Fruit fly (Drosophila melanogaster) whole organism, embryonic: ENCODE data around the gene CG42577.
A peak's percentile ranks its signal among the peaks of the same experiment; 100 is the strongest.

Source experiments
- Blimp-1 ChIP-seq: fragments of 200-800 bp; sonication (Bioruptor generic); optimal IDR thresholded peaks from 3 replicates; lab custom pipeline; 2018; ENCODE audit warnings: missing biosample characterization, missing genetic modification characterization, mild to moderate bottlenecking, moderate library complexity, missing genetic modification reagents
- CG10267 ChIP-seq: fragments of 200-800 bp; sonication (Bioruptor generic); optimal IDR thresholded peaks from 2 replicates; lab custom pipeline; 2018; ENCODE audit warnings: missing biosample characterization, mild to moderate bottlenecking, missing genetic modification characterization, moderate library complexity
- CG10366 ChIP-seq: fragments of 200-800 bp; sonication (Bioruptor generic); IDR thresholded peaks from 2 replicates; pipeline ENCODE4 v1.3.6; 2022; ENCODE audit warnings: missing biosample characterization, missing genetic modification characterization
- CG12104 ChIP-seq: fragments of 200-800 bp; sonication (Bioruptor generic); optimal IDR thresholded peaks from 3 replicates; lab custom pipeline; 2016; ENCODE audit warnings: missing biosample characterization, missing genetic modification characterization
- CG12299 ChIP-seq: fragments of 200-800 bp; sonication (Bioruptor generic); optimal IDR thresholded peaks from 2 replicates; lab custom pipeline; 2018; ENCODE audit warnings: missing biosample characterization, mild to moderate bottlenecking, missing genetic modification characterization
- CG12391 ChIP-seq: fragments of 200-800 bp; sonication (Bioruptor generic); optimal IDR thresholded peaks from 3 replicates; lab custom pipeline; 2018; ENCODE audit warnings: missing biosample characterization, mild to moderate bottlenecking, missing genetic modification characterization, moderate library complexity
- CG13287 ChIP-seq: fragments of 200-800 bp; sonication (Bioruptor generic); IDR thresholded peaks from 2 replicates; pipeline ENCODE4 v1.3.6; 2022; ENCODE audit warnings: missing biosample characterization, missing genetic modification characterization; ENCODE audit not compliant: partially characterized antibody
- CG13624 ChIP-seq: fragments of 200-800 bp; sonication (Bioruptor generic); optimal IDR thresholded peaks from 2 replicates; lab custom pipeline; 2016; ENCODE audit warnings: missing biosample characterization, missing genetic modification characterization
- CG14710 ChIP-seq: fragments of 200-800 bp; sonication (Bioruptor generic); optimal IDR thresholded peaks from 3 replicates; lab custom pipeline; 2019; ENCODE audit warnings: missing biosample characterization, mild to moderate bottlenecking, missing genetic modification characterization, moderate library complexity
- CG15479 ChIP-seq: fragments of 200-800 bp; sonication (Bioruptor generic); optimal IDR thresholded peaks from 3 replicates; lab custom pipeline; 2019; ENCODE audit warnings: missing biosample characterization, mild to moderate bottlenecking, missing genetic modification characterization, moderate library complexity
- CG15514 ChIP-seq: fragments of 200-800 bp; sonication (Bioruptor generic); optimal IDR thresholded peaks from 3 replicates; lab custom pipeline; 2017; ENCODE audit warnings: missing biosample characterization, missing genetic modification characterization, mild to moderate bottlenecking, moderate library complexity, missing genetic modification reagents
- CG16813 ChIP-seq: fragments of 200-800 bp; sonication (Bioruptor generic); IDR thresholded peaks from 3 replicates; pipeline ENCODE4 v1.3.6; 2022; ENCODE audit warnings: missing biosample characterization, missing genetic modification characterization; ENCODE audit not compliant: partially characterized antibody
- CG16815 ChIP-seq: fragments of 200-800 bp; sonication (Bioruptor generic); optimal IDR thresholded peaks from 3 replicates; lab custom pipeline; 2017; ENCODE audit warnings: missing biosample characterization, mild to moderate bottlenecking, missing genetic modification characterization
- CG17829 ChIP-seq: fragments of 200-800 bp; optimal IDR thresholded peaks from 2 replicates; lab custom pipeline; 2019; ENCODE audit warnings: missing biosample characterization, mild to moderate bottlenecking, missing genetic modification characterization, moderate library complexity
- CG18476 ChIP-seq: fragments of 200-800 bp; sonication (Bioruptor generic); optimal IDR thresholded peaks from 2 replicates; lab custom pipeline; 2016; ENCODE audit warnings: missing biosample characterization, mild to moderate bottlenecking, missing genetic modification characterization
- CG2116 ChIP-seq: fragments of 200-800 bp; sonication (Bioruptor generic); optimal IDR thresholded peaks from 3 replicates; lab custom pipeline; 2018; ENCODE audit warnings: missing biosample characterization, mild to moderate bottlenecking, missing genetic modification characterization
- CG2129 ChIP-seq: fragments of 200-800 bp; sonication (Bioruptor generic); IDR thresholded peaks from 2 replicates; pipeline ENCODE4 v1.3.6; 2022; ENCODE audit warnings: missing biosample characterization, missing genetic modification characterization; ENCODE audit not compliant: partially characterized antibody
- CG2712 ChIP-seq: fragments of 200-800 bp; optimal IDR thresholded peaks from 3 replicates; lab custom pipeline; 2019; ENCODE audit warnings: missing biosample characterization, mild to moderate bottlenecking, missing genetic modification characterization, moderate library complexity
- CG4617 ChIP-seq: fragments of 200-800 bp; sonication (Bioruptor generic); optimal IDR thresholded peaks from 3 replicates; lab custom pipeline; 2016; ENCODE audit warnings: missing biosample characterization, missing genetic modification characterization, borderline replicate concordance
- CG6175 ChIP-seq: fragments of 200-800 bp; sonication (Bioruptor generic); IDR thresholded peaks from 3 replicates; pipeline ENCODE4 v1.3.6; 2022; ENCODE audit warnings: missing biosample characterization, missing genetic modification characterization
- CG7271 ChIP-seq: fragments of 200-800 bp; sonication (Bioruptor generic); optimal IDR thresholded peaks from 2 replicates; lab custom pipeline; 2018; ENCODE audit warnings: missing biosample characterization, mild to moderate bottlenecking, missing genetic modification characterization, moderate library complexity
- CG8290 ChIP-seq, 3 experiments: fragments of 200-800 bp; sonication (Bioruptor generic); optimal IDR thresholded peaks; 2 replicates each; lab custom pipeline; 2016 to 2019; ENCODE audit warnings: missing biosample characterization in 3 of 3, missing genetic modification characterization in 3 of 3, mild to moderate bottlenecking in 2 of 3, moderate library complexity in 1 of 3
- CG9797 ChIP-seq: fragments of 200-800 bp; sonication (Bioruptor generic); optimal IDR thresholded peaks from 3 replicates; lab custom pipeline; 2018; ENCODE audit warnings: missing biosample characterization, mild to moderate bottlenecking, missing genetic modification characterization
- Doc3 ChIP-seq: fragments of 200-800 bp; sonication (Bioruptor generic); IDR thresholded peaks from 3 replicates; pipeline ENCODE4 v1.3.6; 2022; ENCODE audit warnings: missing biosample characterization, missing genetic modification characterization; ENCODE audit not compliant: partially characterized antibody
- MBD-R2 ChIP-seq: fragments of 200-800 bp; sonication (Bioruptor generic); IDR thresholded peaks from 2 replicates; pipeline ENCODE4 v1.3.6; 2022; ENCODE audit warnings: missing biosample characterization, missing genetic modification characterization
- Max ChIP-seq: fragments of 200-800 bp; sonication (Bioruptor generic); optimal IDR thresholded peaks from 2 replicates; lab custom pipeline; 2016; ENCODE audit warnings: missing biosample characterization, mild to moderate bottlenecking, missing genetic modification characterization
- Myb ChIP-seq: fragments of 200-800 bp; sonication (Bioruptor generic); optimal IDR thresholded peaks from 2 replicates; lab custom pipeline; 2016; ENCODE audit warnings: missing biosample characterization, missing genetic modification characterization
- Scr ChIP-seq: fragments of 200-800 bp; sonication (Bioruptor generic); IDR thresholded peaks from 2 replicates; pipeline ENCODE4 v1.3.6; 2022; ENCODE audit warnings: missing biosample characterization, missing genetic modification characterization; ENCODE audit not compliant: partially characterized antibody
- Trl ChIP-seq, 3 experiments: fragments of >200 bp in 2 of 3; fragments of 200-800 bp in 1 of 3; sonication (Bioruptor generic) in 1 of 3; optimal IDR thresholded peaks; 2 replicates in 1 of 3; 3 replicates in 2 of 3; lab custom pipeline; 2016 to 2017; ENCODE audit warnings: missing biosample characterization in 1 of 3, missing genetic modification characterization in 1 of 3
- Xbp1 ChIP-seq: fragments of 200-800 bp; sonication (Bioruptor generic); optimal IDR thresholded peaks from 3 replicates; lab custom pipeline; 2016; ENCODE audit warnings: missing biosample characterization, mild to moderate bottlenecking, missing genetic modification characterization
- YL-1 ChIP-seq: fragments of 200-800 bp; sonication (Bioruptor generic); optimal IDR thresholded peaks from 3 replicates; lab custom pipeline; 2017; ENCODE audit warnings: missing biosample characterization, mild to moderate bottlenecking, missing genetic modification characterization
- ato ChIP-seq: fragments of 200-800 bp; sonication (Bioruptor generic); IDR thresholded peaks from 2 replicates; pipeline ENCODE4 v1.3.6; 2022; ENCODE audit warnings: missing biosample characterization, missing genetic modification characterization; ENCODE audit not compliant: partially characterized antibody
- dimm ChIP-seq: fragments of 200-800 bp; sonication (Bioruptor generic); IDR thresholded peaks from 2 replicates; pipeline ENCODE4 v1.3.6; 2022; ENCODE audit warnings: missing biosample characterization, missing genetic modification characterization
- dm ChIP-seq: fragments of 200-800 bp; sonication (Bioruptor generic); optimal IDR thresholded peaks from 3 replicates; lab custom pipeline; 2016; ENCODE audit warnings: missing biosample characterization, missing genetic modification characterization
- ems ChIP-seq: fragments of 200-800 bp; sonication (Bioruptor generic); optimal IDR thresholded peaks from 3 replicates; lab custom pipeline; 2016; ENCODE audit warnings: missing biosample characterization, missing genetic modification characterization
- hb ChIP-seq: fragments of 200-800 bp; sonication (Bioruptor generic); IDR thresholded peaks from 3 replicates; pipeline ENCODE4 v1.3.6; 2022; ENCODE audit warnings: missing biosample characterization, missing genetic modification characterization; ENCODE audit not compliant: partially characterized antibody
- jigr1 ChIP-seq: fragments of 200-800 bp; sonication (Bioruptor generic); IDR thresholded peaks from 3 replicates; pipeline ENCODE4 v1.3.6; 2022; ENCODE audit warnings: missing biosample characterization, missing genetic modification characterization
- lov ChIP-seq, 2 experiments: fragments of 200-800 bp in 1 of 2; fragments of >200 bp in 1 of 2; sonication (Bioruptor generic) in 1 of 2; IDR thresholded peaks in 1 of 2; optimal IDR thresholded peaks in 1 of 2; 2 replicates in 1 of 2; 3 replicates in 1 of 2; pipeline versions ENCODE4 v1.3.6 to Lab custom; 2017 to 2022; ENCODE audit warnings: missing biosample characterization in 1 of 2, missing genetic modification characterization in 1 of 2
- mld ChIP-seq: fragments of 200-800 bp; sonication (Bioruptor generic); IDR thresholded peaks from 3 replicates; pipeline ENCODE4 v1.3.6; 2022; ENCODE audit warnings: missing biosample characterization, missing genetic modification characterization; ENCODE audit not compliant: partially characterized antibody
- nmo ChIP-seq: fragments of 200-800 bp; sonication (Bioruptor generic); optimal IDR thresholded peaks from 2 replicates; lab custom pipeline; 2018; ENCODE audit warnings: missing biosample characterization, mild to moderate bottlenecking, missing genetic modification characterization, moderate library complexity
- pzg ChIP-seq: fragments of 200-800 bp; sonication (Bioruptor generic); optimal IDR thresholded peaks from 3 replicates; lab custom pipeline; 2018; ENCODE audit warnings: missing biosample characterization, mild to moderate bottlenecking, missing genetic modification characterization, moderate library complexity
- row ChIP-seq: fragments of 200-800 bp; sonication (Bioruptor generic); IDR thresholded peaks from 3 replicates; pipeline ENCODE4 v1.3.6; 2022; ENCODE audit warnings: missing biosample characterization, missing genetic modification characterization
- salm ChIP-seq: fragments of 200-800 bp; sonication (Bioruptor generic); optimal IDR thresholded peaks from 2 replicates; lab custom pipeline; 2018; ENCODE audit warnings: missing biosample characterization, mild to moderate bottlenecking, missing genetic modification characterization
- scrt ChIP-seq: fragments of 200-800 bp; sonication (Bioruptor generic); optimal IDR thresholded peaks from 2 replicates; lab custom pipeline; 2018; ENCODE audit warnings: missing biosample characterization, mild to moderate bottlenecking, missing genetic modification characterization, moderate library complexity
- slp2 ChIP-seq: fragments of 200-800 bp; sonication (Bioruptor generic); optimal IDR thresholded peaks from 2 replicates; lab custom pipeline; 2016; ENCODE audit warnings: missing biosample characterization, missing genetic modification characterization
- tll ChIP-seq, 2 experiments: fragments of 200-800 bp in 1 of 2; fragments of >200 bp in 1 of 2; sonication (Bioruptor generic) in 1 of 2; optimal IDR thresholded peaks; 2 replicates each; lab custom pipeline; 2017 to 2019; ENCODE audit warnings: missing biosample characterization in 2 of 2, missing genetic modification characterization in 2 of 2, mild to moderate bottlenecking in 1 of 2, moderate library complexity in 1 of 2
- unc-4 ChIP-seq: fragments of 200-800 bp; sonication (Bioruptor generic); IDR thresholded peaks from 2 replicates; pipeline ENCODE4 v1.3.6; 2022; ENCODE audit warnings: missing biosample characterization, missing genetic modification characterization; ENCODE audit not compliant: partially characterized antibody

Gene CG42577

DNA sequence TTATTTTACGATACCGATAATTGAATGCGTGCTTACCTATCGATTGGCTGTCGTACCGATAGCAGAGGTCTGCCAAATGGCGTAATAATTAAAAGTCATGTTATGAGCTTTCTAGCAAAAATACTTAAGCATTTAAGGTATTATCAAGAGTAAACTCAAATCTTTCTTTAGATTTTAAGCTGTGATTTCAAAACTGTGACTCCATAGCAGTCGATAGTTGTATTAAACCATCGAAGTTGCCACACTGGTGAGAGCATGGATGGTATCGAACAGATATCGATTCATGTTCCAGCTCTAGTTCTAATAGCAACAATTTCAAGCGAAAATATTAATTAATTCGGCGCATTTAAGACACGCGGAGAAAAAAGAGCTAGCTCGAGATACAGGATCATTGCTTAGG, 8.0 kb upstream of the CG42577 start, which contains the start of the genes CG17068 and Rab10 (continued):
- TF ChIP-seq hb (GFP tag; lab: Robert Waterston, UW) (peak; percentile 93; the same call in 2 of the 3 replicates), CG10366 (GFP tag; lab: Robert Waterston, UW) (no peak), Myb (GFP tag; lab: Kevin White, UChicago) (peak; percentile 22), CG15479 (peak; percentile 25), Max (GFP tag; lab: Kevin White, UChicago) (peak; percentile 3), CG6175 (GFP tag; lab: Robert Waterston, UW) (no peak), CG13624 (GFP tag; lab: Kevin White, UChicago) (peak; percentile 51), CG2712 (tag; lab: Kevin White, UChicago) (peak; percentile 31), row (GFP tag; lab: Robert Waterston, UW) (peak; percentile 46; the same call in 2 of the 3 replicates), MBD-R2 (GFP tag; lab: Robert Waterston, UW) (peak; percentile 63), Scr (GFP tag; lab: Robert Waterston, UW) (peak; percentile 93), Blimp-1 (GFP tag; lab: Kevin White, UChicago) (no peak), salm (tag; lab: Kevin White, UChicago) (no peak), CG12391 (tag; lab: Kevin White, UChicago) (peak; percentile 31), pzg (GFP tag; lab: Kevin White, UChicago) (peak; percentile 75), nmo (GFP tag; lab: Kevin White, UChicago) (peak; percentile 50), Xbp1 (GFP tag; lab: Kevin White, UChicago) (peak; percentile 14), dimm (no peak), CG18476 (GFP tag; lab: Kevin White, UChicago) (no peak), ems (GFP tag; lab: Kevin White, UChicago) (no peak), CG14710 (tag; lab: Kevin White, UChicago) (peak; percentile 68), mld (peak; percentile 75), CG16813 (GFP tag; lab: Robert Waterston, UW) (peak; percentile 96), CG7271 (no peak), CG8290 (GFP tag; optimal IDR thresholded peaks at IDR 0.05; lab: Kevin White, UChicago) (peak; percentile 44), CG8290 (tag; optimal IDR thresholded peaks at IDR 0.05; lab: Kevin White, UChicago) (peak in 1 of 2 experiments; percentile 12), CG16815 (GFP tag; lab: Kevin White, UChicago) (no peak), CG17829 (tag; lab: Kevin White, UChicago) (peak; percentile 13), Trl (optimal IDR thresholded peaks at IDR 0.05; lab: Kevin White, UChicago) (no peak), Trl (GFP tag; optimal IDR thresholded peaks at IDR 0.05; lab: Kevin White, UChicago) (peak; percentile 30), slp2 (GFP tag; lab: Kevin White, UChicago) (no peak), jigr1 (GFP tag; lab: Robert Waterston, UW) (no peak), CG13287 (GFP tag; lab: Robert Waterston, UW) (peak; percentile 94), dm (GFP tag; lab: Kevin White, UChicago) (peak; percentile 53), CG9797 (GFP tag; lab: Kevin White, UChicago) (peak; percentile 11), tll (GFP tag; optimal IDR thresholded peaks at IDR 0.05; lab: Kevin White, UChicago) (peak in 1 of 2 experiments; percentile 8), scrt (GFP tag; lab: Kevin White, UChicago) (peak; percentile 0), CG12104 (GFP tag; lab: Kevin White, UChicago) (no peak), CG2129 (peak; percentile 93), unc-4 (GFP tag; lab: Robert Waterston, UW) (peak; percentile 94), CG2116 (peak; percentile 81), YL-1 (GFP tag; lab: Kevin White, UChicago) (peak; percentile 24), CG10267 (peak; percentile 48), lov (optimal IDR thresholded peaks at IDR 0.05; lab: Kevin White, UChicago) (no peak), lov (GFP tag; IDR thresholded peaks at IDR 0.05; lab: Robert Waterston, UW) (no peak), CG4617 (peak; percentile 69), CG15514 (GFP tag; lab: Kevin White, UChicago) (peak; percentile 59), ato (GFP tag; lab: Robert Waterston, UW) (peak; percentile 57), CG12299 (tag; lab: Kevin White, UChicago) (peak; percentile 16), Doc3 (peak; percentile 92)
